Worm (Caenorhabditis elegans) whole organism, L3 larva: ENCODE measurements around the gene F53F4.11.

Source experiments
- daf-12 ChIP-seq: fragments of 150-350 bp; optimal IDR thresholded peaks from 2 replicates; lab custom pipeline; 2014; ENCODE audit warnings: missing biosample characterization, missing genetic modification reagents, missing genetic modification characterization
- egl-27 ChIP-seq: sonication (generic microtip); optimal IDR thresholded peaks from 4 replicates; lab custom pipeline; 2017; ENCODE audit warnings: missing biosample characterization, missing genetic modification reagents, missing genetic modification characterization
- elt-1 ChIP-seq: fragments of 150-350 bp; optimal IDR thresholded peaks from 2 replicates; lab custom pipeline; 2014; ENCODE audit warnings: missing biosample characterization, missing genetic modification characterization
- elt-3 ChIP-seq, 3 experiments: fragments of 150-350 bp in 1 of 3; sonication (generic microtip) in 2 of 3; optimal IDR thresholded peaks; 2 replicates in 2 of 3; 4 replicates in 1 of 3; lab custom pipeline; 2014 to 2017; ENCODE audit warnings: missing biosample characterization in 3 of 3, missing genetic modification characterization in 3 of 3
- fkh-2 ChIP-seq: fragments of 150-350 bp; optimal IDR thresholded peaks from 2 replicates; lab custom pipeline; 2014; ENCODE audit warnings: missing biosample characterization, missing genetic modification reagents, missing genetic modification characterization

- TF ChIP-seq daf-12 (tag; lab: Kevin White, UChicago) (no peak), egl-27 (no peak), elt-3 (tag; optimal IDR thresholded peaks at IDR 0.05; lab: Kevin White, UChicago) (no peak), fkh-2 (no peak), elt-1 (no peak)
These were observed 45.7 kb downstream of the F53F4.11 start, which contains the start of gene C50B8.6 for ce11 chrV:13578637-13579036.
